Fruit fly (Drosophila melanogaster): Measurements from ENCODE around the gene CG12498.

- TF ChIP-seq CG1620 (GFP tag; optimal IDR thresholded peaks at IDR 0.05) (peak; percentile 79), Clk (GFP tag; optimal IDR thresholded peaks at IDR 0.05) (peak; percentile 71)
Measured at dm6 chrX:2787267-2787666, 22.4 kb upstream of the CG12498 start.

Data from whole organism, adult.